Worm (Caenorhabditis elegans) whole organism, midembryonic: ENCODE measurements around the gene F19C7.2.

Experiments
- T22C8.4 ChIP-seq: fragments of 200-800 bp; sonication (Bioruptor generic); IDR thresholded peaks from 2 replicates; pipeline ENCODE4 v1.3.6; 2022; ENCODE audit warnings: missing genetic modification characterization, missing compliant biosample characterization
- flt-1 ChIP-seq: fragments of 200-800 bp; sonication (Bioruptor generic); IDR thresholded peaks from 2 replicates; pipeline ENCODE4 v1.3.6; 2022; ENCODE audit warnings: missing genetic modification characterization, missing compliant biosample characterization
- klf-2 ChIP-seq: fragments of 200-800 bp; sonication (Bioruptor generic); conservative IDR thresholded peaks from 2 replicates; pipeline ENCODE4 v1.3.6; 2022; ENCODE audit warnings: missing genetic modification reagents, missing genetic modification characterization, missing compliant biosample characterization
- med-1 ChIP-seq: sonication (generic microtip); optimal IDR thresholded peaks from 2 replicates; lab custom pipeline; 2017; ENCODE audit warnings: missing genetic modification characterization, mild to moderate bottlenecking, missing compliant biosample characterization, antibody characterized with exemption, missing genetic modification reagents; ENCODE audit not compliant: insufficient read depth
- tab-1 ChIP-seq: fragments of 200-800 bp; sonication (Bioruptor generic); IDR thresholded peaks from 2 replicates; pipeline ENCODE4 v1.3.6; 2022; ENCODE audit warnings: missing genetic modification characterization, missing compliant biosample characterization
- ztf-23 ChIP-seq: fragments of 200-800 bp; sonication (Bioruptor generic); IDR thresholded peaks from 2 replicates; pipeline ENCODE4 v1.3.6; 2022; ENCODE audit warnings: missing genetic modification reagents, missing genetic modification characterization, missing compliant biosample characterization

- TF ChIP-seq flt-1 (no peak), med-1 (GFP tag; lab: Kevin White, UChicago) (no peak), ztf-23 (GFP tag; lab: Robert Waterston, UW) (no peak), T22C8.4 (GFP tag; lab: Robert Waterston, UW) (no peak), klf-2 (no peak), tab-1 (GFP tag; lab: Robert Waterston, UW) (no peak)
Measured at ce11 chrIV:4564541-4564940, 35.2 kb upstream of the F19C7.2 start.
